Worm (Caenorhabditis elegans) whole organism, early embryonic: Measurements from ENCODE around the gene C54E10.6.
"Not testable (repeated sequence)": the region's sequence is repeated elsewhere in the genome, so short reads cannot be mapped to it uniquely, and the experiment has no call there.

Source experiments
- B0310.2 ChIP-seq: sonication (generic microtip); optimal IDR thresholded peaks from 2 replicates; lab custom pipeline; 2016; ENCODE audit warnings: mild to moderate bottlenecking, missing genetic modification characterization, missing compliant biosample characterization
- F13C5.2 ChIP-seq: sonication (generic microtip); optimal IDR thresholded peaks from 2 replicates; lab custom pipeline; 2017; ENCODE audit warnings: mild to moderate bottlenecking, missing genetic modification characterization, inconsistent platforms, missing compliant biosample characterization
- aly-1 ChIP-seq: sonication (generic microtip); optimal IDR thresholded peaks from 2 replicates; lab custom pipeline; 2016; ENCODE audit warnings: missing genetic modification characterization, missing compliant biosample characterization
- ama-1 ChIP-seq: fragments of 150-350 bp; optimal IDR thresholded peaks from 2 replicates; lab custom pipeline; 2014
- ceh-13 ChIP-seq: fragments of 200-800 bp; sonication (Bioruptor generic); optimal IDR thresholded peaks from 2 replicates; lab custom pipeline; 2018; ENCODE audit warnings: mild to moderate bottlenecking, missing genetic modification characterization, missing compliant biosample characterization
- ceh-36 ChIP-seq: sonication (generic microtip); optimal IDR thresholded peaks from 2 replicates; lab custom pipeline; 2016; ENCODE audit warnings: missing genetic modification characterization, inconsistent platforms, missing compliant biosample characterization
- ets-7 ChIP-seq: sonication (generic microtip); optimal IDR thresholded peaks from 2 replicates; lab custom pipeline; 2016; ENCODE audit warnings: missing genotype, missing genetic modification characterization, missing compliant biosample characterization
- flt-1 ChIP-seq: fragments of 200-800 bp; sonication (Bioruptor generic); IDR thresholded peaks from 2 replicates; pipeline ENCODE4 v1.3.6; 2022; ENCODE audit warnings: missing genetic modification characterization, missing compliant biosample characterization
- hmbx-1 ChIP-seq: sonication (generic microtip); optimal IDR thresholded peaks from 2 replicates; lab custom pipeline; 2016; ENCODE audit warnings: mild to moderate bottlenecking, missing genetic modification characterization, missing compliant biosample characterization
- hmg-4 ChIP-seq: fragments of 200-800 bp; sonication (Bioruptor generic); optimal IDR thresholded peaks from 2 replicates; lab custom pipeline; 2018; ENCODE audit warnings: mild to moderate bottlenecking, missing genetic modification characterization, missing compliant biosample characterization
- hnd-1 ChIP-seq: sonication (generic microtip); optimal IDR thresholded peaks from 2 replicates; lab custom pipeline; 2016; ENCODE audit warnings: missing genetic modification characterization, missing compliant biosample characterization
- pes-1 ChIP-seq: fragments of 200-800 bp; sonication (Bioruptor generic); IDR thresholded peaks from 2 replicates; pipeline ENCODE4 v1.3.6; 2022; ENCODE audit warnings: missing genetic modification reagents, missing genetic modification characterization, missing compliant biosample characterization
- scrt-1 ChIP-seq: fragments of 200-800 bp; sonication (Bioruptor generic); IDR thresholded peaks from 2 replicates; pipeline ENCODE4 v1.3.6; 2022; ENCODE audit warnings: missing genetic modification characterization, missing compliant biosample characterization
- sea-1 ChIP-seq: fragments of 200-800 bp; sonication (Bioruptor generic); conservative IDR thresholded peaks from 2 replicates; pipeline ENCODE4 v1.3.6; 2022; ENCODE audit warnings: missing genetic modification characterization, missing compliant biosample characterization
- tbx-11 ChIP-seq: fragments of 200-800 bp; sonication (Bioruptor generic); IDR thresholded peaks from 2 replicates; pipeline ENCODE4 v1.3.6; 2022; ENCODE audit warnings: missing genetic modification characterization, missing compliant biosample characterization
- tbx-37 ChIP-seq: fragments of 200-800 bp; sonication (Bioruptor generic); conservative IDR thresholded peaks from 2 replicates; pipeline ENCODE4 v1.3.6; 2022; ENCODE audit warnings: missing genetic modification reagents, missing genetic modification characterization, missing compliant biosample characterization
- tra-4 ChIP-seq: sonication (generic microtip); optimal IDR thresholded peaks from 2 replicates; lab custom pipeline; 2017; ENCODE audit warnings: missing genetic modification characterization, missing compliant biosample characterization

C54E10.6 gene

DNA sequence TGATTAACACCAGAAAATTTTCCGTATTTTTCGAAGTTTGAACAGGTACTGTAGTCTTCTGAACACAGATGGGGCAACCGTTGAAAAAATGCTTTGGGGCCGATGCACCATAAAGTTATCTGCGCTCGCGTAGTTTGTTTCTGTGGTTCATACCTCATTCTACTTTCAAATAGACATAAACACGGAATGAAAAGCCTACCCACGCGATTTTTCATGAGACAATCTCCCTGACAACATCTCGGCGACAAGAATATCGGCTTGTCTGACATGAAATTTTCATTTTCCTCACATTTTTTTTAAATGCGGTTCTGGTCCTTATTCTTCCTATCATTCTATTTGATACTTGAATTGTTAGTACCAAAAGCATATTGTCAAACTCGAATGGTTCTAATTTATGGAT is 35.8 kb downstream of the C54E10.6 start, which contains the start of gene clec-257:
Gene clec-257, plus strand, starts transcription at position 301 of the 400 bp plus-strand sequence.
- TF ChIP-seq scrt-1 (GFP tag; lab: Robert Waterston, UW) (no peak), flt-1 (GFP tag; lab: Robert Waterston, UW) (no peak), hnd-1 (tag; lab: Kevin White, UChicago) (no peak), aly-1 (tag; lab: Kevin White, UChicago) (no peak), F13C5.2 (tag; lab: Kevin White, UChicago) (no peak), sea-1 (GFP tag; lab: Robert Waterston, UW) (no peak), hmg-4 (GFP tag; lab: Kevin White, UChicago) (no peak), ceh-36 (tag; lab: Kevin White, UChicago) (no peak), ceh-13 (GFP tag; lab: Kevin White, UChicago) (no peak), ama-1 (no peak), ets-7 (no peak), pes-1 (GFP tag; lab: Robert Waterston, UW) (no peak), tbx-11 (GFP tag; lab: Robert Waterston, UW) (no peak), hmbx-1 (no peak), tra-4 (tag; lab: Kevin White, UChicago) (no peak), tbx-37 (GFP tag; lab: Robert Waterston, UW) (no peak), B0310.2 (tag; lab: Kevin White, UChicago) (no peak)

DNA sequence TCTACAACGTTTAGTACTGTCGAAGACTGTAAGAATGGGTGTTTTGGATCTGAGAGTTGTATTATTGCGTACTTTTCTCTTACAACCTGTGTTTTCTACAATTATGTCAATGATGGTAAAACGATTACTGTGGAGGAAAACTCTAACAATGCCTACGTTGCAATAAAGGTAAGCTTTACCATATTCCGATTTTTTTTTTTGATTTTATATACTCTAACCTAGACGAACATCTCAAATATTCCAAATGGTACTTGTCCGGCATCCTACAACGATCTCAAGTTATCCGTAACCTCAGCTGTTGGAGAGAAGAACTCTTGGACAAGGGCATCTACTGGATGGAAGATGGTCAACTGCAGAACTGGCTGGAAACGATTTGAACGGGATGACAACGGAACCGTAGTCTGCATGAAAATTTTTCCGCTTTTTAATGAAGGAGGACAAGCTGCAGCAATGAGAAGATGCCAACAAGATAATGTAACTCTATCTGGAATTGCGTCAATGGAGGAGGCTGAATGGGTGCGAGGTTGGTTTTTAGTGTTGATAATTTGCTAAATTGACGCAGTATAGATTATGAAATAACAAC is 36.6 kb downstream of the C54E10.6 start:
- TF ChIP-seq ceh-13 (GFP tag; lab: Kevin White, UChicago) (no peak), tra-4 (tag; lab: Kevin White, UChicago) (no peak), ama-1 (no peak), scrt-1 (GFP tag; lab: Robert Waterston, UW) (no peak), tbx-37 (GFP tag; lab: Robert Waterston, UW) (no peak), hnd-1 (tag; lab: Kevin White, UChicago) (no peak), sea-1 (GFP tag; lab: Robert Waterston, UW) (no peak)

ce11 chrV:18771390-18771789 is 37.1 kb downstream of the C54E10.6 start, which contains the start of gene clec-256:
Gene clec-256, plus strand, starts transcription at chrV:18771690.
- no peak for TF ChIP-seq tra-4 (tag; lab: Kevin White, UChicago)
- no peak for TF ChIP-seq hmbx-1
- TF ChIP-seq B0310.2 (tag; lab: Kevin White, UChicago): no peak
- no peak for TF ChIP-seq hmg-4 (GFP tag; lab: Kevin White, UChicago)
- TF ChIP-seq scrt-1 (GFP tag; lab: Robert Waterston, UW): no peak
- no peak for TF ChIP-seq F13C5.2 (tag; lab: Kevin White, UChicago)
- TF ChIP-seq sea-1 (GFP tag; lab: Robert Waterston, UW): no peak
- no peak for TF ChIP-seq aly-1 (tag; lab: Kevin White, UChicago)
- no peak for TF ChIP-seq ets-7

DNA sequence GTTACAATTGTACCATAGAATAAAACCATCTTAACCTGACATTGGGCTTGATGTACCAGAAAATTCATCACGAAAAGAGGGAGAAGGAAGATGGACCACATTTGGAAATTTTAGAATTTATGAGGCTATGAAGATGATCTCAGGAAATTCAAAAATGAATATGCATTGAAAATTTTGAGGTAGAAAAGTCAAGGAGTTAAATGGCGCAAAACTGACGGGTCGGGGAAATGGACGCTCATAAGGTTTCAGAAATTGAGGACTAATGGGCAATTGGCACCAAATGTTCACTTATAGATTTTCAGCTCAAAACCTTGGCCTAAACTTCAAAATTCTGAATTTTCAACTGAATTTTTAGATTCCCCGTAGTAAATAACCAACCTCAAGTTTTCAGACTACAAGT is 37.9 kb downstream of the C54E10.6 start, which contains the start of gene clec-255:
Gene clec-255, minus strand, starts transcription at position 101 of the 400 bp plus-strand sequence.
- TF ChIP-seq pes-1 (GFP tag; lab: Robert Waterston, UW) (no peak), hmbx-1 (no peak), B0310.2 (tag; lab: Kevin White, UChicago) (no peak), hnd-1 (tag; lab: Kevin White, UChicago) (no peak), flt-1 (GFP tag; lab: Robert Waterston, UW) (no peak), aly-1 (tag; lab: Kevin White, UChicago) (no peak), scrt-1 (GFP tag; lab: Robert Waterston, UW) (no peak), F13C5.2 (tag; lab: Kevin White, UChicago) (no peak), sea-1 (GFP tag; lab: Robert Waterston, UW) (no peak), ets-7 (no peak)

ce11 chrV:18769902-18770301 is 38.6 kb downstream of the C54E10.6 start:
- TF ChIP-seq hmbx-1 (no peak), sea-1 (GFP tag; lab: Robert Waterston, UW) (no peak), ceh-13 (GFP tag; lab: Kevin White, UChicago) (no peak), ets-7 (no peak), ceh-36 (tag; lab: Kevin White, UChicago) (no peak), hnd-1 (tag; lab: Kevin White, UChicago) (no peak)

- TF ChIP-seq ceh-36 (tag; lab: Kevin White, UChicago); ceh-13 (GFP tag; lab: Kevin White, UChicago); B0310.2 (tag; lab: Kevin White, UChicago): not testable (repeated sequence)
Measured at ce11 chrV:18762044-18762443, 46.5 kb downstream of the C54E10.6 start, which contains the start of gene F11D11.22. Gene F11D11.22, plus strand, starts transcription at chrV:18762344.

- TF ChIP-seq pes-1 (GFP tag; lab: Robert Waterston, UW): no peak
- TF ChIP-seq F13C5.2 (tag; lab: Kevin White, UChicago): no peak
- TF ChIP-seq ceh-36 (tag; lab: Kevin White, UChicago): no peak
- no peak for TF ChIP-seq sea-1 (GFP tag; lab: Robert Waterston, UW)
- no peak for TF ChIP-seq ets-7
- TF ChIP-seq hnd-1 (tag; lab: Kevin White, UChicago): no peak
- TF ChIP-seq scrt-1 (GFP tag; lab: Robert Waterston, UW): no peak
- no peak for TF ChIP-seq tbx-11 (GFP tag; lab: Robert Waterston, UW)
- no peak for TF ChIP-seq flt-1 (GFP tag; lab: Robert Waterston, UW)
- TF ChIP-seq tbx-37 (GFP tag; lab: Robert Waterston, UW): no peak
- no peak for TF ChIP-seq aly-1 (tag; lab: Kevin White, UChicago)
Measured at ce11 chrV:18761078-18761477, 47.5 kb downstream of the C54E10.6 start, which contains the start of gene F11D11.4. Gene F11D11.4, plus strand, starts transcription at chrV:18761378.
